Worm (Caenorhabditis elegans) whole organism, L4/young adult: ENCODE results near the gene F57E7.4.

Experiments used
- W03F9.2 ChIP-seq: fragments of 150-350 bp; optimal IDR thresholded peaks from 2 replicates; lab custom pipeline; 2014; ENCODE audit warnings: missing biosample characterization, missing genetic modification characterization
- dao-5 ChIP-seq: sonication (generic microtip); optimal IDR thresholded peaks from 2 replicates; lab custom pipeline; 2016; ENCODE audit warnings: missing genotype, missing genetic modification characterization, moderate library complexity, missing compliant biosample characterization
- him-1 ChIP-seq: sonication (generic microtip); optimal IDR thresholded peaks from 2 replicates; lab custom pipeline; 2016; ENCODE audit warnings: missing genotype, missing genetic modification reagents, missing genetic modification characterization, missing compliant biosample characterization

- TF ChIP-seq him-1 (tag; lab: Kevin White, UChicago), result no peak
- TF ChIP-seq W03F9.2 (tag; lab: Kevin White, UChicago), result no peak
- TF ChIP-seq dao-5, result no peak
Measured at ce11 chrV:16499006-16499405, 18.2 kb upstream of the F57E7.4 start, which contains the start of gene F36D3.1.
